Worm (Caenorhabditis elegans) whole organism, midembryonic: ENCODE results near the gene K06G5.1.

Experiments used
- T22C8.4 ChIP-seq: fragments of 200-800 bp; sonication (Bioruptor generic); IDR thresholded peaks from 2 replicates; pipeline ENCODE4 v1.3.6; 2022; ENCODE audit warnings: missing genetic modification characterization, missing compliant biosample characterization
- cog-1 ChIP-seq: sonication (generic microtip); optimal IDR thresholded peaks from 2 replicates; lab custom pipeline; 2016; ENCODE audit warnings: missing genetic modification characterization, missing compliant biosample characterization
- flt-1 ChIP-seq: fragments of 200-800 bp; sonication (Bioruptor generic); IDR thresholded peaks from 2 replicates; pipeline ENCODE4 v1.3.6; 2022; ENCODE audit warnings: missing genetic modification characterization, missing compliant biosample characterization
- klf-2 ChIP-seq: fragments of 200-800 bp; sonication (Bioruptor generic); conservative IDR thresholded peaks from 2 replicates; pipeline ENCODE4 v1.3.6; 2022; ENCODE audit warnings: missing genetic modification reagents, missing genetic modification characterization, missing compliant biosample characterization
- med-1 ChIP-seq: sonication (generic microtip); optimal IDR thresholded peaks from 2 replicates; lab custom pipeline; 2017; ENCODE audit warnings: missing genetic modification characterization, mild to moderate bottlenecking, missing compliant biosample characterization, antibody characterized with exemption, missing genetic modification reagents; ENCODE audit not compliant: insufficient read depth
- ref-1 ChIP-seq: fragments of 200-800 bp; sonication (Bioruptor generic); conservative IDR thresholded peaks from 2 replicates; pipeline ENCODE4 v1.3.6; 2022; ENCODE audit warnings: missing genetic modification reagents, missing genetic modification characterization, missing compliant biosample characterization
- tab-1 ChIP-seq: fragments of 200-800 bp; sonication (Bioruptor generic); IDR thresholded peaks from 2 replicates; pipeline ENCODE4 v1.3.6; 2022; ENCODE audit warnings: missing genetic modification characterization, missing compliant biosample characterization
- ztf-23 ChIP-seq: fragments of 200-800 bp; sonication (Bioruptor generic); IDR thresholded peaks from 2 replicates; pipeline ENCODE4 v1.3.6; 2022; ENCODE audit warnings: missing genetic modification reagents, missing genetic modification characterization, missing compliant biosample characterization
- ztf-29 ChIP-seq: fragments of 200-800 bp; sonication (Bioruptor generic); IDR thresholded peaks from 2 replicates; pipeline ENCODE4 v1.3.6; 2022; ENCODE audit warnings: missing genetic modification reagents, missing genetic modification characterization, missing compliant biosample characterization

Gene K06G5.1

DNA sequence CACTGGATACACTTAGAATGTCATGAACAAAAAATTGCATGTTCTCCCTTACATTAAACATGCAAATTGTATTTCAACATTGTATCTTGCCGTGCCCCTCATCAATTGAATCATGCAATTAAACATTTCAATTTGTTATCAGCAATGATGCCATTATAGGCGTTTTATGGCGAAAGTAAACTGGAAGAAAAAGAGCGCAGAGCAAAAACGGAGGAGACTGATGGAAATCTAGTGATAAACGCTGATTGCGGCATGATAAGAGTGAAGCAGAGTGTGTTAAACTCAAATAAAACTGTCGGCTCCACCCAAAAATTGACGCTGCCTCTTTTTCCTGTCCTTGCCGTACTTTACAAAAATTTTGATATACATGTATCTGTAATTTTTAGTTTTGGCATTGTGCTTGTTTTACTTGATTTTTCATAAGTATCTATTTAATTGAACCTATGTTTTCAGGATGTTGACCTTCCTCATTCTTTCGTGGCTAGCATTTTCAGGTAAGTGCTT is at the start of gene K06G5.1:
Gene K06G5.1, plus strand, starts transcription at position 454 of the 504 bp plus-strand sequence.
- TF ChIP-seq flt-1 (GFP tag; lab: Robert Waterston, UW) (no peak), ref-1 (GFP tag; lab: Robert Waterston, UW) (no peak), ztf-23 (GFP tag; lab: Robert Waterston, UW) (no peak)

DNA sequence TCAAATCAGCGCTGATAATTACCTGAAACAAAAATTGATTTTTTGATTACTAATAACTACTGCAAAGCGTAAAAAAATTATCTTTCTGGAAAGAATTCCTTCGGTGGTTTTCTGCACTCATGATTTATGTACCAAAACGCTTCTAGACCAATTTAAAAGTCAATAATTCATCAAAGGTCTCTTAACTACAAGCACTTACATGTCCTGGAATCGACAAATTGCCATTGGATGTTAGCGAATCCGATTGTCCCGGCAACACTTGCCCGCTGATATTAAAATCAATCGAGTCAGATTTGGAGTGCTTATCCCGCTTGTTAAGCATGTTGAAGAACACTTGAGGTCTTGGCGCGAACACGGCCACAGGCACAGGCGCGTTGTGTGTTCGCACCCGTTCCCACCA is 49.6 kb upstream of the K06G5.1 start:
- TF ChIP-seq klf-2 (GFP tag; lab: Robert Waterston, UW) (no peak), ztf-29 (GFP tag; lab: Robert Waterston, UW) (no peak), cog-1 (no peak), med-1 (GFP tag; lab: Kevin White, UChicago) (no peak), flt-1 (GFP tag; lab: Robert Waterston, UW) (no peak), ztf-23 (GFP tag; lab: Robert Waterston, UW) (no peak), ref-1 (GFP tag; lab: Robert Waterston, UW) (no peak), T22C8.4 (GFP tag; lab: Robert Waterston, UW) (no peak), tab-1 (no peak)

ce11 chrX:14169569-14170031 is 45.2 kb upstream of the K06G5.1 start, which contains the start of gene sym-4:
TSS of gene sym-4 (minus strand) at chrX:14169619.
- TF ChIP-seq med-1 (GFP tag; lab: Kevin White, UChicago) (no peak), cog-1 (peak; percentile 65), klf-2 (GFP tag; lab: Robert Waterston, UW) (no peak), ztf-29 (GFP tag; lab: Robert Waterston, UW) (no peak), ztf-23 (GFP tag; lab: Robert Waterston, UW) (0 out of 2 replicates have a peak, but pooled peaks have one; percentile 38), ref-1 (GFP tag; lab: Robert Waterston, UW) (no peak), tab-1 (no peak), T22C8.4 (GFP tag; lab: Robert Waterston, UW) (no peak), flt-1 (GFP tag; lab: Robert Waterston, UW) (0 out of 2 replicates have a peak, but pooled peaks have one; percentile 37)

DNA sequence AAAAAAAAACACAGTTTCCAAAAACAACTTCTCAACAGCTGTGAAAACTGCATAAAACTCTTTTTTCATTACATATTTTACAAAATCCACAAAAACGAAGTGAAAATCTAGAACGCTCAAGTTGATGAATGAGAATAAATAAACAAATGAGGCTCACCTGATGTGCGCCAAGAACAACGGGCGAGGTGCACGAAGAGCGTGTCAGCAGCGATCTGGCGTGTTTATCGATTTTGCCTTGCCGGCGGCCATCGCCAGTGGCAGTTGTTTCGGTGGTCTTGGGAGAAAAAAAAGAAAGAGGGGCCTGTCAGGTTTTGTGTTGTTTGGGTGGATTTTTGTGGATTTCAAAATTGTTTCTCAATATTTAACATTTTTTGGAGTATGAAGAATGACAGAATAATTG is 40.9 kb upstream of the K06G5.1 start, which contains the start of gene idhb-1:
Gene idhb-1, minus strand, starts transcription at position 214 of the 400 bp plus-strand sequence.
- TF ChIP-seq ztf-29 (GFP tag; lab: Robert Waterston, UW) (no peak), klf-2 (GFP tag; lab: Robert Waterston, UW) (no peak), med-1 (GFP tag; lab: Kevin White, UChicago) (no peak), tab-1 (no peak), cog-1 (peak; percentile 28), flt-1 (GFP tag; lab: Robert Waterston, UW) (peak; percentile 58; the same call in 1 of the 2 replicates), ref-1 (GFP tag; lab: Robert Waterston, UW) (no peak), T22C8.4 (GFP tag; lab: Robert Waterston, UW) (peak; percentile 84), ztf-23 (GFP tag; lab: Robert Waterston, UW) (0 out of 2 replicates have a peak, but pooled peaks have one; percentile 36)

DNA sequence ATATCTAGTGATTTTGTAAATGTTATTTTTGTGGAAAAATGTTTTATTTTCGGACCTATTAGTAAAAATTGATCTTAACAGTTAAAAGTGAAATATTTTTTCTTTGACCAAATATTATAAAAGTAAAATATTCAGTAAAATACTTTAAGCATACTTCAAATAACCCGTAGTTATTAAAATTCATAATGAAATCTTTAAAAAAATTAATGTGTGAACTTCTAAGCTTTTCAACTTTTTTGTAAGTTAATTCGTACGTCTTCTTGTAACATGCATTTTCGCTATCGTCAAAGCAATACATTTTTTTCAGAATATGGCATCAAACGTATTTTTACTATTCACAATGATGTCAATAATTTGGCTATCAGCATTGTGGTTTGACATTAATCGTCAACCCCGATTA is 39.0 kb upstream of the K06G5.1 start, which contains the start of gene C37E2.2:
Gene C37E2.2, plus strand, starts transcription at position 301 of the 400 bp plus-strand sequence.
- TF ChIP-seq ztf-29 (GFP tag; lab: Robert Waterston, UW), result no peak
- no peak for TF ChIP-seq flt-1 (GFP tag; lab: Robert Waterston, UW)
- TF ChIP-seq T22C8.4 (GFP tag; lab: Robert Waterston, UW), result no peak
- TF ChIP-seq ref-1 (GFP tag; lab: Robert Waterston, UW), result no peak
- TF ChIP-seq cog-1, result no peak
- no peak for TF ChIP-seq klf-2 (GFP tag; lab: Robert Waterston, UW)
- no peak for TF ChIP-seq med-1 (GFP tag; lab: Kevin White, UChicago)
- TF ChIP-seq tab-1, result no peak
- TF ChIP-seq ztf-23 (GFP tag; lab: Robert Waterston, UW), result no peak

DNA sequence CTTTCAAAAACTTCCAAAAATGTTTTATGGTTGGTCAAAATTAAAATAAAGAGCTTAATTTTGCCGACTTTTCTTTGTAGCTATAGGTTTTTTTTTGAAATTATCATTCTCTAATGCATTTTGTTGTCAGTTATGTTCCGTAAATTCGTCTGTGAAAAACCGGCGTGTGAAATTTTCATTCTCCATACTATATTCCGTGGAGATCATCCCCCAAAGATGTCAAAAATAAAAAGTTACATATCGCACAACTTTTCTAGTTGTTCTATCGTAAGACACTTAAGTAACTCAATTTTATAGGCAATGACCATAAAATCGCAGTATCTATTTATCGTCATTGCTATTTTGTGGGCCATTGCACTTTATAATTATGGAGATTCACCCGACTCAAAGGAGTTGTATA is 36.1 kb upstream of the K06G5.1 start, which contains the start of gene C37E2.10:
Gene C37E2.10, plus strand, starts transcription at position 301 of the 400 bp plus-strand sequence.
- TF ChIP-seq ztf-29 (GFP tag; lab: Robert Waterston, UW) (no peak), flt-1 (GFP tag; lab: Robert Waterston, UW) (no peak), cog-1 (no peak), ref-1 (GFP tag; lab: Robert Waterston, UW) (no peak), ztf-23 (GFP tag; lab: Robert Waterston, UW) (no peak), T22C8.4 (GFP tag; lab: Robert Waterston, UW) (no peak), tab-1 (no peak), med-1 (GFP tag; lab: Kevin White, UChicago) (no peak), klf-2 (GFP tag; lab: Robert Waterston, UW) (no peak)

DNA sequence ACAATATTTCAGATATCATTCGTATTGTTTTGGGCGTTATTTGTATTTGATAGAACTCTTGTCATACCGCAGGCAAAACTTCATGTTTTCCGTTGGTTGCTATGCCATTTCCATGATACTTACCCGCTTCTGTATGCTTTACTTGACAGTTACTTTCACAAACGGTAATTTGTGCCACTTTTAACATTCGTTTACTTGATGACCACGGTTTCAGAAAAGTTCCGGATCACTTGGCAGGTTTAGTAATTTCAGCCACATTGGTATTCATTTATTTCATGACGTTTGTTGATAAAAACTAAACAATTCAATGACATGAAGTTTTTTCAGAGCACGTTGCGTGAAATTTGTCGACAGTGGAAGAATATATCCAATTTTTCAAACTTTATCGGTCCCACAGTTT is 35.3 kb upstream of the K06G5.1 start:
- TF ChIP-seq ref-1 (GFP tag; lab: Robert Waterston, UW), result no peak
- TF ChIP-seq med-1 (GFP tag; lab: Kevin White, UChicago), result no peak
- TF ChIP-seq ztf-23 (GFP tag; lab: Robert Waterston, UW), result no peak
- no peak for TF ChIP-seq ztf-29 (GFP tag; lab: Robert Waterston, UW)
- no peak for TF ChIP-seq cog-1
- no peak for TF ChIP-seq flt-1 (GFP tag; lab: Robert Waterston, UW)

DNA sequence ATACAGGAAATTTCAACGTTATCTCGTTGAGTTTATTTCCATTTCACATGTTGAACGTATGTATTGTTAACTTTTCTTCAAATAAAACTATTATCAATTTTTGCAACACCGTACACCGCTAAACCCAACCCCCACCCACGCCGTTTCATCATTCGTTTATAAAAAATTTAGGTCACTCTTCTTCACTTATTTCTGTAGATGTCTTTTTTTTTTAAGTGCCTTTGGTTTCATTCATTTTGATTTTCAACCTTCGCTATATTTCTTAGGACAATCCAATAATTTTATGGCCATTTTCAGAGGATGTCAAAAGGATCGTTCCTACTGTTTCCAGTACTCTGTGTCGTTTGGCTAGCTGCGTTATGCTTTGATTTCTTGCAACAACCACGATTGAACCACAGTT is 34.6 kb upstream of the K06G5.1 start, which contains the start of gene C37E2.3:
Gene C37E2.3, plus strand, starts transcription at position 301 of the 400 bp plus-strand sequence.
- TF ChIP-seq klf-2 (GFP tag; lab: Robert Waterston, UW) (no peak), cog-1 (no peak), ztf-23 (GFP tag; lab: Robert Waterston, UW) (no peak), ref-1 (GFP tag; lab: Robert Waterston, UW) (no peak), med-1 (GFP tag; lab: Kevin White, UChicago) (no peak), ztf-29 (GFP tag; lab: Robert Waterston, UW) (no peak), tab-1 (no peak), T22C8.4 (GFP tag; lab: Robert Waterston, UW) (no peak), flt-1 (GFP tag; lab: Robert Waterston, UW) (no peak)

DNA sequence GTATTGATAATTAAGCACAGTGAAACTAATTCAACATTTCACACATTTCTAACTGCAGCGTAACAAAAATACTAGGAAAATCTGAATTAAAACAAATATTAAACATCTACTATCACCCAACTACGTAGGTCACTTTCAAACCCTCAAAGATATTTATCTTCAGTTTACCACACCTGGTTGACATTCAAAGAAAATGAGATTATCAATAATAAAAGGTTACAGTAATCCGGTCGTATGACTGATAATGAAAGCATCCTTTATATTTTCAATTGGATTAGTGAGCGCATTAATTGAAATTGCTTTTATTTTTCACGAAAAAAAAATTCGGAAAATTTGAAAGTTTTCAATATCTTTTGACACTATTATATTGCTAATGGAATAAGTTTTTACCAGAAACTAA is 32.3 kb upstream of the K06G5.1 start:
- TF ChIP-seq ztf-23 (GFP tag; lab: Robert Waterston, UW), result no peak
- no peak for TF ChIP-seq flt-1 (GFP tag; lab: Robert Waterston, UW)
- no peak for TF ChIP-seq cog-1
- no peak for TF ChIP-seq T22C8.4 (GFP tag; lab: Robert Waterston, UW)
- no peak for TF ChIP-seq tab-1
